Worm (Caenorhabditis elegans): Measurements from ENCODE around the gene egl-23.

DNA sequence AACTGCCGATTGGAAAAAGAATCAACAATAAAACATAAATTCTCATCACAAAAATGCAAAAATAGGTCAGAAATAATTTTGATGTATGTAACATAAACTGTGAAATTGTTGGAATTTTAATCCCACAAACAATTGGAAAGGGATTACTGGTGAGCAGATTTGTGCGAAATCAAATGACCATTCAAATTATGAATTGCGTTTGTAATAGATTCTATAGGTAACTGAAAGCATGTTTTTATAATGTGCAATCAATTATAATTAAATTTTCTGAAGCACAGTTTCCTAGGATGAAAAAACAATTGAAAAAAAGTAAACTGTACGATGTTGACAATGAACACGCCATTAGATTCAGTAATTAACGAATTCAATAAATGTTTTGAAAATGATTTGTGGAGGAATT, 3.2 kb upstream of the egl-23 start, which contains the start of gene tor-1:
- no peak for TF ChIP-seq nhr-76 (tag; optimal IDR thresholded peaks at IDR 0.05)
- TF ChIP-seq ham-2 (GFP tag; optimal IDR thresholded peaks at IDR 0.05), result no peak
- no peak for TF ChIP-seq blmp-1 (tag; optimal IDR thresholded peaks at IDR 0.05)
- no peak for TF ChIP-seq ztf-11 (tag; optimal IDR thresholded peaks at IDR 0.05)
- TF ChIP-seq lin-13 (tag; optimal IDR thresholded peaks at IDR 0.05), result no peak
- TF ChIP-seq unc-62 (GFP tag; optimal IDR thresholded peaks at IDR 0.05), result no peak
- no peak for TF ChIP-seq ceh-39 (tag; optimal IDR thresholded peaks at IDR 0.05)
- no peak for TF ChIP-seq snpc-4 (tag; optimal IDR thresholded peaks at IDR 0.05)
- no peak for TF ChIP-seq unc-120 (tag; optimal IDR thresholded peaks at IDR 0.05; ENCODE audit: poor library complexity, severe bottlenecking)

Data from whole organism, mixed stage, embryonic.